Fruit fly (Drosophila melanogaster): ENCODE data around the gene Rac2.
A peak's percentile ranks its signal among the peaks of the same experiment; 100 is the strongest.

The Rac2 gene

dm6 chr3L:7434715-7435653 is at the start of gene Rac2:
Rac2 (minus strand) TSS chr3L:7435190.
- TF ChIP-seq CG17801 (GFP tag; optimal IDR thresholded peaks at IDR 0.05; ENCODE audit: partially characterized antibody) = peak; percentile 46

DNA sequence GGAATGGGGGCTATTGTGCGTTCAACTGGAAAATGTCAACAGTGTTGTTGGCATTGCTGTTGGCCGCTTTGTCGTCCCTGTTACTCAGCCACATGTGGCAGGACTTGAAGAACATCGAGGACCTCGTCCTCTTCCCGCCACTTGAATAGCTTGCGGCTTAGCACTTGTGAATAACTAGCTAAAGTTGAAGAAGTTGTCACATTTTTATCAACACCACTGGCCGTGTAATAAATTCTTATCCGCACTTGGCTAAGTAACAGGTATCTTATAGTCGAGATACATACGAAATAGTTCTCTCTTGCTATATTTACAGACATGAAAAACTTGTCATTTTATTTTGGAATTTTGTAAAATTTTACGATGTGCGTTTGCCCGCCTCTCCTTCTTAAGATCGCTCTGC is 40.3 kb upstream of the Rac2 start, which contains the start of gene CG43292:
Gene CG43292, plus strand, starts transcription at position 301 of the 400 bp plus-strand sequence.
- no peak for TF ChIP-seq CG17801 (GFP tag; optimal IDR thresholded peaks at IDR 0.05; ENCODE audit: partially characterized antibody)

DNA sequence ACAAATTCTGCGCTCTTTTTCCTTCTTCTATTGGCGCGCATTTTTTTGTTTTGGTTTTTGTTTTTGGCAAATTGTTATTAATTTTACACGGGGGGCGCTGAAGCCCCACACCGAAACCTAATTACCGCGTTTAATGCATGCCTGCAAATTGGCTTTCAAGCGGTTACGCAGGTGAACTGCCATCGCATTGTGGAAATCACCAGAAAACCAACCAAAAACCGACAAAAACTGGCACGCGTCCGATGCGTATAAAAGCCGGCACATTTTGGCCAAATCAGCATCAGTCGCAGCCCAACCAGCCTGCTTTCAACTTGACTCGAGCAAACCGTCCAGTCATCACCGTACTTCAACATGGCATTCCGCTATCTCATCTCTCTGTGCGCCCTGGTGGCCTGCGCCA is 36.3 kb upstream of the Rac2 start, which contains the start of gene CG8541:
Gene CG8541, plus strand, starts transcription at position 301 of the 400 bp plus-strand sequence.
- TF ChIP-seq CG17801 (GFP tag; optimal IDR thresholded peaks at IDR 0.05; ENCODE audit: partially characterized antibody) = no peak

DNA sequence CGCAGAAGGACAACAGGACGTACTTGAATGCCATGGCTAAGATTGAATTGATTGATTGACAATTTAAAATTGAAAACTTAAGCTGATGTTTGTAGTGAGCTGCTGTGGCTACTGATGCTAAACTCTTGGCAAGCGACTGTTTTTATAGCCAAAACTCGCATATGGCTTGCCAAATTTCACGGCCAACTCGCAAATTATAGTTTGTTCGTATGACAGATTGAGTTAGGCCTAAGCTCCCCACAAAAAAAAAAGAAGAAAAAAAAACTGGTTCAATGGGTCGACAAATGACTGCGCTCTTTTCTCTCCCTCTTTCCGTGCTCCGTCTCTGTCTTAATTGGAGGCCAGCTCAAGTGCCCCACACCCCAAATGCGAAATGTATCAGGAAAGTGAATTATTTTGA is 35.2 kb upstream of the Rac2 start, which contains the start of gene CG8543:
Gene CG8543, minus strand, starts transcription at position 101 of the 400 bp plus-strand sequence.
- TF ChIP-seq CG17801 (GFP tag; optimal IDR thresholded peaks at IDR 0.05; ENCODE audit: partially characterized antibody) = no peak

dm6 chr3L:7465209-7465608 is 30.2 kb upstream of the Rac2 start, which contains the start of the genes CG42660, CG42661 and Tsp66A:
CG42660 (plus strand) TSS chr3L:7465509.
CG42661 (plus strand) TSS chr3L:7465509.
Tsp66A (plus strand) TSS chr3L:7465509.
- TF ChIP-seq CG17801 (GFP tag; optimal IDR thresholded peaks at IDR 0.05; ENCODE audit: partially characterized antibody) = no peak

- no peak for TF ChIP-seq CG17801 (GFP tag; optimal IDR thresholded peaks at IDR 0.05; ENCODE audit: partially characterized antibody)
Observed at dm6 chr3L:7455849-7456248, 20.9 kb upstream of the Rac2 start, which contains the start of gene ppk26. ppk26 (plus strand) TSS chr3L:7456149.

- no peak for TF ChIP-seq CG17801 (GFP tag; optimal IDR thresholded peaks at IDR 0.05; ENCODE audit: partially characterized antibody)
Observed at dm6 chr3L:7450553-7450952, 15.6 kb upstream of the Rac2 start, which contains the start of gene CG33278. CG33278 (plus strand) TSS chr3L:7450853.

dm6 chr3L:7449097-7449496 is 14.1 kb upstream of the Rac2 start:
- TF ChIP-seq CG17801 (GFP tag; optimal IDR thresholded peaks at IDR 0.05; ENCODE audit: partially characterized antibody) = no peak

dm6 chr3L:7440633-7441032 is 5.6 kb upstream of the Rac2 start, which contains the start of gene sphinx2:
sphinx2 (minus strand) TSS chr3L:7440733.
- no peak for TF ChIP-seq CG17801 (GFP tag; optimal IDR thresholded peaks at IDR 0.05; ENCODE audit: partially characterized antibody)

DNA sequence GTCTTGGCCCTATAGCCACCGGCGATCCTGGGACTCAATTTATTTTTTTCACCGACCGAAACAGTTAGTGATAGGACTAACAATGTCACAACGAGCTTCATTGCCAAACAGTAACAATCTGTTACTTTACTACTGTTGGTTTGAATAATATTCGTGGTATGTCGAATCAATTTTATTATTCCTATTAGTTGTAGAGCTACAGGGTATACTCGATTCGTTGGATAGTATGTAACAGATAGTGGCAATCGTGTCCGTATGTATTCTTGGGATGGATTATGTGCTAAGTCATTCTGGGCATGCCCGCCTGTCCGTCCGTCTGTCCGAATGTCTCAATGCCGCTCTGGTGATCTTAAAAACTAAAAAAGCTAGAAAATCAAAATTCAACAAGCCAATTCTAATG is 4.3 kb upstream of the Rac2 start, which contains the start of gene sphinx1:
Gene sphinx1, minus strand, starts transcription at position 101 of the 400 bp plus-strand sequence.
- TF ChIP-seq CG17801 (GFP tag; optimal IDR thresholded peaks at IDR 0.05; ENCODE audit: partially characterized antibody) = no peak

dm6 chr3L:7437366-7437765 is 2.4 kb upstream of the Rac2 start, which contains the start of gene CG14835:
CG14835 (minus strand) TSS chr3L:7437466.
- TF ChIP-seq CG17801 (GFP tag; optimal IDR thresholded peaks at IDR 0.05; ENCODE audit: partially characterized antibody) = no peak

dm6 chr3L:7434198-7434597 is 792 bp downstream of the Rac2 start:
- no peak for TF ChIP-seq CG17801 (GFP tag; optimal IDR thresholded peaks at IDR 0.05; ENCODE audit: partially characterized antibody)

- peak; percentile 49 for TF ChIP-seq CG17801 (GFP tag; optimal IDR thresholded peaks at IDR 0.05; ENCODE audit: partially characterized antibody)
Observed at dm6 chr3L:7433325-7433827, 1.6 kb downstream of the Rac2 start.

DNA sequence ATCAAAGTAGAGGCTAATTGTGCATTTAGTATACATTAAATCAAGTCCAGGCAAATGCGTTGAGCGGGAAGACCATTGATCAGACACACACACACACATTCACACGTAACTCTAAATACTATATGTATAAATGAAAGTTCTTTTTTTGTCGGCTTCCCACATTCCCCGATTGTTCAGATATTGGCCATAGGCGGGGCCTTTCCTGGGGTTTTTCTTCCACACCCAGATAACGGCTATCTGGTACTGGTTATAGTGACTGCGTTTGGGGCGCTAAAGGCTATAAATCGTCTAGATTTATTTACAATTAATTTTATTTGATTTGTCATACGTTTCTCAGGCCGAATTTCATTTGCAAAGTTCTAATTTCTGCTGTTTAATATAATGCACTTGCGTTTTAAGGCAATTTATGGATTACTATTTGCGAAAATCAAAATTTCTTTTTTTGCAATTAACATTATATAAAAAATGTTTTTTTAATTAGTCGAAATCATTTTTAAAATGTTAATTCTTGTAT is 2.1 kb downstream of the Rac2 start:
- TF ChIP-seq CG17801 (GFP tag; optimal IDR thresholded peaks at IDR 0.05; ENCODE audit: partially characterized antibody) = no peak

DNA sequence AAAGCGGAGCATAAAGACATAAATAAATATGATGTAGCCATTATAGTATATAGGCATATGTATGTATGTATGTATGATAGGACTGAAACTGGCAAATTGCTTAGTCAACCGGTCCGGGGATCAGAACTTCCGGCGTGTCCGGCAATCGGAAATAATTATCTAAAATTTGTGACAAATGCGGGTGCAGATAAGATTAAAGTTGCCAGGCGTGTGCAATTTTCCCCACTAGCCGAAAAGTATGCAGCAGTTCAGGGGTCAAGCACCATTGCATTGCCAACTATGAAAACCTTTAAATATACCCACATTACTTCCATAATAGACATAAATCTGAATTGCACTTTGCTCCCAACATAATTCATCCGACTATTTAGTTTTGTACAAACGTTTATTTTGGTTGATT is 2.7 kb downstream of the Rac2 start:
- TF ChIP-seq CG17801 (GFP tag; optimal IDR thresholded peaks at IDR 0.05; ENCODE audit: partially characterized antibody) = no peak

All from ovary, adult (tissue).